Worm (Caenorhabditis elegans) whole organism, L1 larva: ENCODE measurements around the gene acl-5.

ENCODE experiments used
- C04F5.9 ChIP-seq: sonication (generic microtip); optimal IDR thresholded peaks from 2 replicates; lab custom pipeline; 2016; ENCODE audit warnings: missing genetic modification characterization, missing compliant biosample characterization
- aly-2 ChIP-seq: fragments of 150-350 bp; optimal IDR thresholded peaks from 2 replicates; lab custom pipeline; 2014; ENCODE audit warnings: missing biosample characterization, missing genetic modification characterization
- blmp-1 ChIP-seq: fragments of 150-350 bp; optimal IDR thresholded peaks from 2 replicates; lab custom pipeline; 2014; ENCODE audit warnings: missing biosample characterization, missing genetic modification characterization
- ceh-63 ChIP-seq: fragments of 200-800 bp; sonication (Bioruptor generic); optimal IDR thresholded peaks from 2 replicates; lab custom pipeline; 2018; ENCODE audit warnings: mild to moderate bottlenecking, missing genetic modification characterization, missing compliant biosample characterization
- ceh-90 ChIP-seq: sonication (generic microtip); optimal IDR thresholded peaks from 2 replicates; lab custom pipeline; 2016; ENCODE audit warnings: missing genetic modification characterization, missing compliant biosample characterization
- dpl-1 ChIP-seq, 3 experiments: fragments of 150-350 bp in 2 of 3; sonication (generic microtip) in 1 of 3; optimal IDR thresholded peaks; 2 replicates each; lab custom pipeline; 2014 to 2017; ENCODE audit warnings: missing biosample characterization in 3 of 3, missing genetic modification characterization in 3 of 3, missing genetic modification reagents in 3 of 3
- efl-1 ChIP-seq, 4 experiments: fragments of 150-350 bp; optimal IDR thresholded peaks in 3 of 4; peaks in 1 of 4; 1 replicate in 1 of 4; 2 replicates in 3 of 4; lab custom pipeline; 2014; ENCODE audit warnings: missing biosample characterization in 2 of 4, missing genetic modification characterization in 2 of 4, missing genetic modification reagents in 2 of 4
- efl-3 ChIP-seq: fragments of 200-800 bp; sonication (Bioruptor generic); optimal IDR thresholded peaks from 2 replicates; lab custom pipeline; 2018; ENCODE audit warnings: mild to moderate bottlenecking, missing genetic modification characterization, missing compliant biosample characterization
- egl-27 ChIP-seq, 2 experiments: fragments of 150-350 bp in 1 of 2; sonication (generic microtip); optimal IDR thresholded peaks; 3 replicates each; lab custom pipeline; 2017 to 2018; ENCODE audit warnings: missing biosample characterization in 2 of 2, missing genetic modification characterization in 2 of 2, missing genetic modification reagents in 2 of 2
- elt-2 ChIP-seq: sonication (generic microtip); optimal IDR thresholded peaks from 2 replicates; lab custom pipeline; 2016; ENCODE audit warnings: missing genetic modification characterization, mild to moderate bottlenecking, inconsistent platforms, missing compliant biosample characterization, missing genetic modification reagents
- elt-3 ChIP-seq, 6 experiments: fragments of 150-350 bp in 1 of 6; sonication (generic microtip); optimal IDR thresholded peaks; 2 replicates each; lab custom pipeline; 2017 to 2018; ENCODE audit warnings: missing biosample characterization in 6 of 6, missing genetic modification characterization in 6 of 6, inconsistent platforms in 1 of 6
- ets-5 ChIP-seq: fragments of 200-800 bp; sonication (Bioruptor generic); IDR thresholded peaks from 2 replicates; pipeline ENCODE4 v1.3.6; 2022; ENCODE audit warnings: missing genetic modification characterization, missing compliant biosample characterization
- fkh-4 ChIP-seq: sonication (generic microtip); optimal IDR thresholded peaks from 2 replicates; lab custom pipeline; 2016; ENCODE audit warnings: missing compliant biosample characterization, missing genetic modification characterization, borderline replicate concordance
- grh-1 ChIP-seq: fragments of 200-800 bp; sonication (Bioruptor generic); IDR thresholded peaks from 2 replicates; pipeline ENCODE4 v1.3.6; 2022; ENCODE audit warnings: missing genetic modification reagents, missing genetic modification characterization, missing compliant biosample characterization
- hlh-4 ChIP-seq: sonication (generic microtip); optimal IDR thresholded peaks from 2 replicates; lab custom pipeline; 2016; ENCODE audit warnings: mild to moderate bottlenecking, missing genetic modification characterization, missing compliant biosample characterization
- isw-1 ChIP-seq: fragments of 200-800 bp; sonication (Bioruptor generic); IDR thresholded peaks from 2 replicates; pipeline ENCODE4 v1.3.6; 2022; ENCODE audit warnings: missing genetic modification characterization, missing compliant biosample characterization
- lin-14 ChIP-seq: fragments of 200-800 bp; sonication (Bioruptor generic); optimal IDR thresholded peaks from 2 replicates; lab custom pipeline; 2018; ENCODE audit warnings: mild to moderate bottlenecking, missing genetic modification characterization, moderate library complexity, missing compliant biosample characterization
- lin-15B ChIP-seq: fragments of 150-350 bp; sonication (generic microtip); optimal IDR thresholded peaks from 3 replicates; lab custom pipeline; 2014; ENCODE audit warnings: missing biosample characterization, missing genetic modification characterization
- lin-35 ChIP-seq, 2 experiments: fragments of 150-350 bp; optimal IDR thresholded peaks; 2 replicates each; lab custom pipeline; 2014; ENCODE audit warnings: missing biosample characterization in 2 of 2, missing genetic modification characterization in 2 of 2, missing genetic modification reagents in 2 of 2
- lin-39 ChIP-seq: fragments of 150-350 bp; optimal IDR thresholded peaks from 2 replicates; lab custom pipeline; 2014; ENCODE audit warnings: missing biosample characterization, missing genetic modification reagents, missing genetic modification characterization
- lir-3 ChIP-seq: sonication (generic microtip); optimal IDR thresholded peaks from 2 replicates; lab custom pipeline; 2016; ENCODE audit warnings: mild to moderate bottlenecking, missing genetic modification characterization, moderate library complexity, missing compliant biosample characterization; ENCODE audit not compliant: poor library complexity
- lsy-2 ChIP-seq, 2 experiments: fragments of 150-350 bp; optimal IDR thresholded peaks; 2 replicates each; lab custom pipeline; 2014; ENCODE audit warnings: missing biosample characterization in 2 of 2, missing genetic modification characterization in 2 of 2
- nhr-11 ChIP-seq: fragments of 150-350 bp; optimal IDR thresholded peaks from 2 replicates; lab custom pipeline; 2014; ENCODE audit warnings: missing biosample characterization, missing genetic modification characterization
- nhr-12 ChIP-seq: sonication (generic microtip); optimal IDR thresholded peaks from 2 replicates; lab custom pipeline; 2017; ENCODE audit warnings: missing biosample characterization, missing genetic modification characterization
- nhr-19 ChIP-seq: fragments of 200-800 bp; sonication (Bioruptor generic); conservative IDR thresholded peaks from 2 replicates; pipeline ENCODE4 v1.3.6; 2022; ENCODE audit warnings: missing genetic modification characterization, missing compliant biosample characterization
- nhr-20 ChIP-seq: sonication (generic microtip); optimal IDR thresholded peaks from 2 replicates; lab custom pipeline; 2016; ENCODE audit warnings: mild to moderate bottlenecking, missing genetic modification characterization, missing compliant biosample characterization
- nhr-237 ChIP-seq: fragments of 150-350 bp; optimal IDR thresholded peaks from 2 replicates; lab custom pipeline; 2014; ENCODE audit warnings: missing biosample characterization, missing genetic modification characterization
- nhr-71 ChIP-seq: sonication (generic microtip); optimal IDR thresholded peaks from 2 replicates; lab custom pipeline; 2016; ENCODE audit warnings: mild to moderate bottlenecking, missing genetic modification characterization, moderate library complexity, missing compliant biosample characterization
- nhr-76 ChIP-seq: sonication (generic microtip); optimal IDR thresholded peaks from 2 replicates; lab custom pipeline; 2017; ENCODE audit warnings: missing biosample characterization, missing genetic modification characterization
- nhr-77 ChIP-seq: fragments of 150-350 bp; optimal IDR thresholded peaks from 2 replicates; lab custom pipeline; 2014; ENCODE audit warnings: missing biosample characterization, missing genetic modification characterization
- nhr-85 ChIP-seq: sonication (generic microtip); peaks from one replicate; lab custom pipeline; 2016; ENCODE audit warnings: missing genetic modification characterization, inconsistent platforms, missing compliant biosample characterization
- nhr-90 ChIP-seq: sonication (generic microtip); optimal IDR thresholded peaks from 2 replicates; lab custom pipeline; 2016; ENCODE audit warnings: mild to moderate bottlenecking, missing genetic modification characterization, missing compliant biosample characterization; ENCODE audit not compliant: poor library complexity
- pag-3 ChIP-seq: sonication (generic microtip); optimal IDR thresholded peaks from 2 replicates; lab custom pipeline; 2017; ENCODE audit warnings: missing genetic modification characterization, mild to moderate bottlenecking, missing compliant biosample characterization, antibody characterized with exemption, borderline replicate concordance; ENCODE audit not compliant: insufficient read depth
- rnt-1 ChIP-seq: sonication (generic microtip); optimal IDR thresholded peaks from 2 replicates; lab custom pipeline; 2016; ENCODE audit warnings: mild to moderate bottlenecking, missing genetic modification characterization, moderate library complexity, missing compliant biosample characterization
- skn-1 ChIP-seq: fragments of 150-350 bp; optimal IDR thresholded peaks from 2 replicates; lab custom pipeline; 2014; ENCODE audit warnings: missing biosample characterization, missing genetic modification characterization
- snpc-4 ChIP-seq: fragments of 150-350 bp; optimal IDR thresholded peaks from 2 replicates; lab custom pipeline; 2014; ENCODE audit warnings: missing biosample characterization, missing genetic modification characterization
- sptf-1 ChIP-seq: fragments of 150-350 bp; optimal IDR thresholded peaks from 2 replicates; lab custom pipeline; 2014; ENCODE audit warnings: missing biosample characterization, missing genetic modification characterization
- tbx-2 ChIP-seq: sonication (generic microtip); optimal IDR thresholded peaks from 2 replicates; lab custom pipeline; 2016; ENCODE audit warnings: missing genetic modification characterization, missing compliant biosample characterization
- unc-130 ChIP-seq: fragments of 150-350 bp; optimal IDR thresholded peaks from 2 replicates; lab custom pipeline; 2017; ENCODE audit warnings: missing biosample characterization, missing genetic modification characterization, inconsistent platforms
- xbp-1 ChIP-seq: sonication (generic microtip); optimal IDR thresholded peaks from 2 replicates; lab custom pipeline; 2016; ENCODE audit warnings: missing genetic modification characterization, missing compliant biosample characterization
- zip-4 ChIP-seq: fragments of 200-800 bp; sonication (Bioruptor generic); optimal IDR thresholded peaks from 2 replicates; lab custom pipeline; 2018; ENCODE audit warnings: mild to moderate bottlenecking, missing genetic modification characterization, moderate library complexity, missing compliant biosample characterization
- ztf-11 ChIP-seq, 2 experiments: sonication (generic microtip); optimal IDR thresholded peaks; 2 replicates each; lab custom pipeline; 2016 to 2017; ENCODE audit warnings: missing genetic modification characterization in 2 of 2, missing biosample characterization in 1 of 2, missing compliant biosample characterization in 1 of 2
- ztf-4 ChIP-seq: fragments of 150-350 bp; optimal IDR thresholded peaks from 2 replicates; lab custom pipeline; 2014; ENCODE audit warnings: missing biosample characterization, missing genetic modification characterization

The acl-5 gene

DNA sequence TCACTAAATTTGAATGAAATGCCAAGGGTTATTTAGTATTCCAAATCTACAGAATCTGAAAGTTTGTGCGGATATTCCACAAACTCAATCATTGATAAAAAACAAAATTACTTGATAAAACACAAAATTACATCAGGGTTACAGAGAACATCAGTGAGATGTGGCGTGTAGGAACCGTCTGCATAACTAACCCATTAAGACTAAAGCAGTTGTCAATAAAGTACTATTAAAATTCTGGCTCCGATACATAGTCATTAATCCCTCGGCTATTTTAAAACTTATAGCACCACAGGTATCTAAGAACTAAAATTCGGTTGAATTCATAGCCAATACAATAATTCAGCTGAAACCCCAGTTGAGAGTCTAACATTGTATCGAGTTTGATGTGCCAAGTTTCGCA lies 11.5 kb upstream of the acl-5 start:
- TF ChIP-seq ztf-4 (tag; lab: Kevin White, UChicago) (no peak), lin-35 (GFP tag; optimal IDR thresholded peaks at IDR 0.05; lab: Kevin White, UChicago) (peak in 1 of 2 experiments; percentile 10), lin-39 (no peak)

ce11 chrX:10338100-10338499 lies 10.8 kb upstream of the acl-5 start, which contains the start of gene cut-5:
Gene cut-5 (minus strand): TSS chrX:10338200.
- TF ChIP-seq efl-3 (no peak), unc-130 (no peak), skn-1 (no peak)
- TF ChIP-seq, all 84 proteins: peak for 0

DNA sequence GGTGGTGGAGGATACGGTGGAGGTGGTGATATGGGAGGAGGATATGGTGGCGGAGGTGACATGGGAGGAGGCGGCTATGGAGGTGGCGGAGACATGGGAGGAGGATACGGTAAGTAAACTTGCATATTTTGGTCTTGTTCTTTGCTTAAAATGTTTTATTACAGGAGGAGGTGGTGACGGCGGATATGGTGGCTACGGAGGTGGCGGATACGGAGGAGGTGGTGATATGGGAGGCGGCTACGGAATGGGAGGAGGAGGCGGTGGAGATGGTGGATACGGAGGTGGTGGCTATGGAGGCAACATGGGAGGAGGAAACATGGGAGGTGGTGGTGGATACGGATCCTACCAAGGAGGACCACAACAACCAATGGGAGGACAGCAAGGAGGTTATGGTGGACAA lies 9.3 kb upstream of the acl-5 start:
- TF ChIP-seq rnt-1 (tag; lab: Kevin White, UChicago) (no peak), zip-4 (GFP tag; lab: Kevin White, UChicago) (no peak), grh-1 (GFP tag; lab: Robert Waterston, UW) (no peak), tbx-2 (tag; lab: Kevin White, UChicago) (no peak), nhr-76 (tag; lab: Kevin White, UChicago) (no peak), nhr-11 (tag; lab: Kevin White, UChicago) (no peak), aly-2 (tag; lab: Kevin White, UChicago) (no peak), pag-3 (tag; lab: Kevin White, UChicago) (no peak), snpc-4 (no peak), ets-5 (GFP tag; lab: Robert Waterston, UW) (no peak), nhr-237 (no peak), sptf-1 (tag; lab: Kevin White, UChicago) (no peak), efl-1 (optimal IDR thresholded peaks at IDR 0.05; lab: Kevin White, UChicago) (no peak), efl-1 (GFP tag; optimal IDR thresholded peaks at IDR 0.05 in 1 of 2; lab: Kevin White, UChicago) (no peak), C04F5.9 (tag; lab: Kevin White, UChicago) (no peak), nhr-20 (tag; lab: Kevin White, UChicago) (no peak), lsy-2 (tag; optimal IDR thresholded peaks at IDR 0.05; lab: Kevin White, UChicago) (no peak), dpl-1 (GFP tag; optimal IDR thresholded peaks at IDR 0.05; lab: Kevin White, UChicago) (no peak), ceh-90 (tag; lab: Kevin White, UChicago) (no peak), lin-14 (no peak), egl-27 (tag; optimal IDR thresholded peaks at IDR 0.05; lab: Kevin White, UChicago) (no peak)

DNA sequence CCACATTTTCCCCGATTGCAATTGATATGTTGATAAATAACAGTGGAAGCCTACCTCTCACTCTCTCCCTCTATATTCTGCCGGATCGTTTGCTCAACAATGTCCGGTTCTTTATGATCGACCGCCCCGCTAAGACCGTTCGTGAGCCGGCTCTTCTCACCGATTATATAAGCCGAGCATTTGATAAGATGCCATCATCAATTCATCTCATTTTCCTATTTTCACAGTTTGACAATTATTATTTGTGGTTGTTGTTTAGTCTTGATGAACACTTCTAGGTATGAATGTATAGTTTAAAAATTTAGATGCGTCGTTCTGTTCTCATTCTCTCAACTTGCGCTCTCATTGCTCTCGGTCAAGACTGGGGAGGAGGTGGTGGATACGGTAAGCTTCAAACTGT lies 8.9 kb upstream of the acl-5 start, which contains the start of gene idpa-3:
Gene idpa-3, plus strand, starts transcription at position 301 of the 400 bp plus-strand sequence.
- TF ChIP-seq elt-3 (tag; optimal IDR thresholded peaks at IDR 0.05; lab: Kevin White, UChicago): no peak
- TF ChIP-seq efl-1 (optimal IDR thresholded peaks at IDR 0.05; lab: Kevin White, UChicago): no peak
- TF ChIP-seq efl-1 (GFP tag; optimal IDR thresholded peaks at IDR 0.05 in 1 of 2; lab: Kevin White, UChicago): peak in 1 of 2 experiments; percentile 34
- no peak for TF ChIP-seq lin-39
- no peak for TF ChIP-seq isw-1 (GFP tag; lab: Robert Waterston, UW)

DNA sequence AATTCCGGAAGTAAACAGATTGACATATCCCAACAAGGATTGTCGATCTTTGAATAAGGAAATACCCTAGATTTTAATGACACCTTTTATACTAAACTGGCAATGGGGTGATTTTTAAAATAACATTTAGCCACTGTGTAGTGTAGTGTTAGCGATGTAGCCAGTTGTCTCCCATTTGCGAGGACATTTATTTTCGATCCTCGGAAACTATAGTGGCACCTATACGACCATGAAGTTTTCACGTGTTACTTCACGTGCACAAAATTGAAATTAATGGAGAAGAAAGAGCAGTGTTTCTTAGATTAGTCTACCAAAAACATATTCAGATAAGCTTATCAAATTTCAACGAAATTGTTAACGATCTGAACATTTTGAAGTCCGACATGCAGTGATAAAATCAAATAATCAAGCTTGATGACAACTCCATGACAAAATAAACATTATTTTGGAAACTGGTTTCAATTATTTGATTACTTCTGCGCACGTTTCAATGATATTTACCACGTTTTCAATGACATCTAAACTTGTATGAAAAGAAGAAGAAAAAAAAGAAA lies 6.1 kb upstream of the acl-5 start, which contains the start of gene R07E3.4:
Gene R07E3.4, minus strand, starts transcription at position 51 of the 554 bp plus-strand sequence.
- peak; percentile 25 for TF ChIP-seq blmp-1 (tag; lab: Kevin White, UChicago)
- no peak for TF ChIP-seq ztf-11 (tag; optimal IDR thresholded peaks at IDR 0.05; lab: Kevin White, UChicago)
- peak; percentile 40 for TF ChIP-seq nhr-90 (tag; lab: Kevin White, UChicago)
- peak; percentile 4 for TF ChIP-seq xbp-1
- TF ChIP-seq nhr-85: peak; percentile 92
- peak; percentile 61 for TF ChIP-seq grh-1 (GFP tag; lab: Robert Waterston, UW)
- TF ChIP-seq lir-3 (tag; lab: Kevin White, UChicago): no peak
- TF ChIP-seq nhr-77 (tag; lab: Kevin White, UChicago): no peak
- TF ChIP-seq snpc-4: no peak
- peak in 1 of 6 experiments; percentile 28 for TF ChIP-seq elt-3 (tag; optimal IDR thresholded peaks at IDR 0.05; lab: Kevin White, UChicago)
- peak in 1 of 2 experiments; percentile 17 for TF ChIP-seq egl-27 (tag; optimal IDR thresholded peaks at IDR 0.05; lab: Kevin White, UChicago)
- TF ChIP-seq nhr-19: peak; percentile 68
- TF ChIP-seq lin-35 (GFP tag; optimal IDR thresholded peaks at IDR 0.05; lab: Kevin White, UChicago): peak in 1 of 2 experiments; percentile 16
- TF ChIP-seq elt-2 (tag; lab: Kevin White, UChicago): peak; percentile 79
- peak; percentile 80 for TF ChIP-seq nhr-71
- no peak for TF ChIP-seq hlh-4 (tag; lab: Kevin White, UChicago)
- TF ChIP-seq ceh-63 (GFP tag; lab: Kevin White, UChicago): no peak
- peak; percentile 16 for TF ChIP-seq unc-130
- peak; percentile 30 for TF ChIP-seq tbx-2 (tag; lab: Kevin White, UChicago)
- no peak for TF ChIP-seq fkh-4
- TF ChIP-seq lin-15B (tag; lab: Kevin White, UChicago): no peak
- TF ChIP-seq nhr-12 (tag; lab: Kevin White, UChicago): no peak
- no peak for TF ChIP-seq nhr-237
